Worm (Caenorhabditis elegans) whole organism, young adult: ENCODE results near the gene clec-234.

Experiments used
- C06A6.2 ChIP-seq: fragments of 200-800 bp; sonication (Bioruptor generic); conservative IDR thresholded peaks from 2 replicates; pipeline ENCODE4 v1.3.6; 2022; ENCODE audit warnings: missing genetic modification characterization, missing compliant biosample characterization
- F37B4.10 ChIP-seq: fragments of 200-800 bp; sonication (Bioruptor generic); IDR thresholded peaks from 2 replicates; pipeline ENCODE4 v1.3.6; 2022; ENCODE audit warnings: missing genetic modification characterization, missing compliant biosample characterization
- F55B11.4 ChIP-seq: sonication (generic microtip); optimal IDR thresholded peaks from 2 replicates; lab custom pipeline; 2016; ENCODE audit warnings: missing compliant biosample characterization, missing genetic modification characterization, borderline replicate concordance; ENCODE audit not compliant: insufficient read depth
- F57C9.4 ChIP-seq: sonication (generic microtip); optimal IDR thresholded peaks from 2 replicates; lab custom pipeline; 2017; ENCODE audit warnings: mild to moderate bottlenecking, missing genetic modification characterization, missing compliant biosample characterization
- K11D2.4 ChIP-seq: fragments of 200-800 bp; sonication (Bioruptor generic); IDR thresholded peaks from 2 replicates; pipeline ENCODE4 v1.3.6; 2022; ENCODE audit warnings: missing genetic modification reagents, missing genetic modification characterization, missing compliant biosample characterization
- K12H6.12 ChIP-seq: fragments of 200-800 bp; sonication (Bioruptor generic); optimal IDR thresholded peaks from 2 replicates; lab custom pipeline; 2018; ENCODE audit warnings: mild to moderate bottlenecking, missing genetic modification characterization, missing compliant biosample characterization
- Y79H2A.3 ChIP-seq: fragments of 200-800 bp; sonication (Bioruptor generic); conservative IDR thresholded peaks from 2 replicates; pipeline ENCODE4 v1.3.6; 2022; ENCODE audit warnings: missing genetic modification reagents, missing genetic modification characterization, missing compliant biosample characterization
- ZK185.1 ChIP-seq: sonication (generic microtip); optimal IDR thresholded peaks from 2 replicates; lab custom pipeline; 2016; ENCODE audit warnings: mild to moderate bottlenecking, missing genetic modification characterization, missing compliant biosample characterization; ENCODE audit not compliant: poor library complexity, severe bottlenecking
- attf-5 ChIP-seq: fragments of 200-800 bp; sonication (Bioruptor generic); optimal IDR thresholded peaks from 2 replicates; lab custom pipeline; 2018; ENCODE audit warnings: mild to moderate bottlenecking, missing genetic modification characterization, missing compliant biosample characterization
- bed-1 ChIP-seq: fragments of 200-800 bp; sonication (Bioruptor generic); IDR thresholded peaks from 2 replicates; pipeline ENCODE4 v1.3.6; 2022; ENCODE audit warnings: missing genetic modification reagents, missing genetic modification characterization, missing compliant biosample characterization
- ccch-3 ChIP-seq: fragments of 200-800 bp; sonication (Bioruptor generic); optimal IDR thresholded peaks from 2 replicates; lab custom pipeline; 2018; ENCODE audit warnings: mild to moderate bottlenecking, missing genetic modification characterization, missing compliant biosample characterization
- cebp-1 ChIP-seq, 2 experiments: fragments of 200-800 bp in 1 of 2; sonication (Bioruptor generic) in 1 of 2; sonication (generic microtip) in 1 of 2; IDR thresholded peaks in 1 of 2; optimal IDR thresholded peaks in 1 of 2; 2 replicates each; pipeline versions ENCODE4 v1.3.6 to Lab custom; 2017 to 2022; ENCODE audit warnings: missing compliant biosample characterization in 2 of 2, missing genetic modification characterization in 2 of 2, mild to moderate bottlenecking in 1 of 2, missing genetic modification reagents in 1 of 2, moderate library complexity in 1 of 2
- cebp-2 ChIP-seq: fragments of 200-800 bp; sonication (Bioruptor generic); IDR thresholded peaks from 2 replicates; pipeline ENCODE4 v1.3.6; 2022; ENCODE audit warnings: missing genetic modification characterization, missing compliant biosample characterization
- ceh-100 ChIP-seq: fragments of 200-800 bp; sonication (Bioruptor generic); IDR thresholded peaks from 2 replicates; pipeline ENCODE4 v1.3.6; 2022; ENCODE audit warnings: missing genetic modification reagents, missing genetic modification characterization, missing compliant biosample characterization
- ceh-27 ChIP-seq: fragments of 200-800 bp; sonication (Bioruptor generic); optimal IDR thresholded peaks from 2 replicates; lab custom pipeline; 2018; ENCODE audit warnings: mild to moderate bottlenecking, missing genetic modification characterization, moderate library complexity, missing compliant biosample characterization
- ceh-58 ChIP-seq: fragments of 200-800 bp; sonication (Bioruptor generic); IDR thresholded peaks from 2 replicates; pipeline ENCODE4 v1.3.6; 2022; ENCODE audit warnings: missing genetic modification characterization, missing compliant biosample characterization
- ceh-79 ChIP-seq: sonication (generic microtip); optimal IDR thresholded peaks from 2 replicates; lab custom pipeline; 2017; ENCODE audit warnings: mild to moderate bottlenecking, missing genetic modification characterization, missing compliant biosample characterization
- efl-1 ChIP-seq: fragments of 150-350 bp; optimal IDR thresholded peaks from 2 replicates; lab custom pipeline; 2014; ENCODE audit warnings: missing biosample characterization, missing genetic modification reagents, missing genetic modification characterization
- ets-4 ChIP-seq: fragments of 200-800 bp; sonication (Bioruptor generic); optimal IDR thresholded peaks from 2 replicates; lab custom pipeline; 2018; ENCODE audit warnings: mild to moderate bottlenecking, missing genetic modification characterization, missing compliant biosample characterization
- gei-17 ChIP-seq: fragments of 200-800 bp; sonication (Bioruptor generic); optimal IDR thresholded peaks from 2 replicates; lab custom pipeline; 2018; ENCODE audit warnings: mild to moderate bottlenecking, missing genetic modification characterization, missing compliant biosample characterization
- him-1 ChIP-seq: sonication (generic microtip); optimal IDR thresholded peaks from 2 replicates; lab custom pipeline; 2016; ENCODE audit warnings: missing genotype, missing genetic modification reagents, missing genetic modification characterization, missing compliant biosample characterization
- hmg-1.2 ChIP-seq: fragments of 200-800 bp; sonication (Bioruptor generic); IDR thresholded peaks from 2 replicates; pipeline ENCODE4 v1.3.6; 2022; ENCODE audit warnings: missing genetic modification reagents, missing genetic modification characterization, missing compliant biosample characterization
- let-607 ChIP-seq, 2 experiments: fragments of 200-800 bp in 1 of 2; sonication (Bioruptor generic) in 1 of 2; sonication (generic microtip) in 1 of 2; optimal IDR thresholded peaks; 2 replicates each; lab custom pipeline; 2016 to 2018; ENCODE audit warnings: mild to moderate bottlenecking in 2 of 2, missing compliant biosample characterization in 2 of 2, missing genetic modification characterization in 2 of 2, moderate library complexity in 2 of 2, missing genotype in 1 of 2
- lin-40 ChIP-seq: sonication (generic microtip); optimal IDR thresholded peaks from 2 replicates; lab custom pipeline; 2016; ENCODE audit warnings: missing genetic modification characterization, mild to moderate bottlenecking, missing compliant biosample characterization, missing genotype, missing genetic modification reagents
- madf-8 ChIP-seq: fragments of 200-800 bp; sonication (Bioruptor generic); conservative IDR thresholded peaks from 2 replicates; pipeline ENCODE4 v1.3.6; 2022; ENCODE audit warnings: missing genetic modification reagents, missing genetic modification characterization, missing compliant biosample characterization
- mcd-1 ChIP-seq: fragments of 200-800 bp; sonication (Bioruptor generic); IDR thresholded peaks from 2 replicates; pipeline ENCODE4 v1.3.6; 2022; ENCODE audit warnings: missing genetic modification reagents, missing genetic modification characterization, missing compliant biosample characterization
- mel-28 ChIP-seq: sonication (generic microtip); optimal IDR thresholded peaks from 2 replicates; lab custom pipeline; 2016; ENCODE audit warnings: borderline replicate concordance, mild to moderate bottlenecking, missing genetic modification characterization, missing compliant biosample characterization
- nfya-2 ChIP-seq: fragments of 200-800 bp; sonication (Bioruptor generic); IDR thresholded peaks from 2 replicates; pipeline ENCODE4 v1.3.6; 2022; ENCODE audit warnings: missing genetic modification reagents, missing genetic modification characterization, missing compliant biosample characterization
- nhr-80 ChIP-seq: sonication (generic microtip); optimal IDR thresholded peaks from 2 replicates; lab custom pipeline; 2016; ENCODE audit warnings: missing genetic modification characterization, missing compliant biosample characterization
- pha-4 ChIP-seq: fragments of 150-350 bp; sonication (generic microtip); optimal IDR thresholded peaks from 2 replicates; lab custom pipeline; 2014; ENCODE audit warnings: missing biosample characterization, missing genetic modification reagents, missing genetic modification characterization
- snpc-3.4 ChIP-seq: sonication (generic microtip); optimal IDR thresholded peaks from 2 replicates; lab custom pipeline; 2017; ENCODE audit warnings: missing genetic modification characterization, mild to moderate bottlenecking, missing compliant biosample characterization, antibody characterized with exemption, moderate library complexity, missing genotype, missing genetic modification reagents
- snpc-4 ChIP-seq, 5 experiments: fragments of 150-350 bp in 1 of 5; sonication (generic microtip) in 4 of 5; optimal IDR thresholded peaks; 2 replicates each; lab custom pipeline; 2014 to 2018; ENCODE audit warnings: missing genetic modification characterization in 5 of 5, missing biosample characterization in 3 of 5, antibody characterized with exemption in 2 of 5, mild to moderate bottlenecking in 2 of 5, missing compliant biosample characterization in 2 of 5, missing genotype in 2 of 5, moderate library complexity in 2 of 5, missing genetic modification reagents in 1 of 5
- tbx-9 ChIP-seq: sonication (generic microtip); optimal IDR thresholded peaks from 2 replicates; lab custom pipeline; 2016; ENCODE audit warnings: borderline replicate concordance, missing genetic modification characterization, inconsistent platforms, missing compliant biosample characterization
- xnd-1 ChIP-seq: sonication (generic microtip); optimal IDR thresholded peaks from 2 replicates; lab custom pipeline; 2016; ENCODE audit warnings: missing genotype, missing genetic modification reagents, missing genetic modification characterization, missing compliant biosample characterization
- zim-3 ChIP-seq: sonication (generic microtip); optimal IDR thresholded peaks from 2 replicates; lab custom pipeline; 2017; ENCODE audit warnings: mild to moderate bottlenecking, missing genetic modification characterization, moderate library complexity, missing compliant biosample characterization
- ztf-25 ChIP-seq: fragments of 200-800 bp; sonication (Bioruptor generic); IDR thresholded peaks from 2 replicates; pipeline ENCODE4 v1.3.6; 2022; ENCODE audit warnings: missing genetic modification reagents, missing genetic modification characterization, missing compliant biosample characterization
- ztf-28 ChIP-seq: fragments of 200-800 bp; sonication (Bioruptor generic); IDR thresholded peaks from 2 replicates; pipeline ENCODE4 v1.3.6; 2022; ENCODE audit warnings: missing genetic modification reagents, missing genetic modification characterization, missing compliant biosample characterization
- ztf-3 ChIP-seq: fragments of 200-800 bp; sonication (Bioruptor generic); optimal IDR thresholded peaks from 2 replicates; lab custom pipeline; 2018; ENCODE audit warnings: mild to moderate bottlenecking, missing genetic modification characterization, missing compliant biosample characterization

Gene clec-234

ce11 chrV:16399388-16399787 is 34.0 kb downstream of the clec-234 start, which contains the start of gene sre-36:
TSS of gene sre-36 (plus strand) at chrV:16399688.
- TF ChIP-seq him-1 (tag; lab: Kevin White, UChicago) (no peak), lin-40 (tag; lab: Kevin White, UChicago) (no peak), F37B4.10 (GFP tag; lab: Robert Waterston, UW) (no peak), mel-28 (tag; lab: Kevin White, UChicago) (no peak), K12H6.12 (tag; lab: Kevin White, UChicago) (no peak), F55B11.4 (tag; lab: Kevin White, UChicago) (no peak), nhr-80 (tag; lab: Kevin White, UChicago) (no peak), C06A6.2 (GFP tag; lab: Robert Waterston, UW) (no peak), zim-3 (no peak), hmg-1.2 (GFP tag; lab: Robert Waterston, UW) (no peak), bed-1 (GFP tag; lab: Robert Waterston, UW) (no peak)

- TF ChIP-seq ets-4 (GFP tag; lab: Kevin White, UChicago) (no peak), gei-17 (GFP tag; lab: Kevin White, UChicago) (no peak), efl-1 (GFP tag; lab: Kevin White, UChicago) (no peak), him-1 (tag; lab: Kevin White, UChicago) (no peak), zim-3 (no peak), ZK185.1 (no peak), pha-4 (tag; lab: Kevin White, UChicago) (no peak), attf-5 (GFP tag; lab: Kevin White, UChicago) (no peak), madf-8 (GFP tag; lab: Robert Waterston, UW) (no peak)
Measured at ce11 chrV:16395739-16396138, 37.6 kb downstream of the clec-234 start, which contains the start of gene F13A7.12. TSS of gene F13A7.12 (plus strand) at chrV:16396039.

ce11 chrV:16395131-16395530 is 38.2 kb downstream of the clec-234 start, which contains the start of gene F13A7.11:
TSS of gene F13A7.11 (minus strand) at chrV:16395304.
- TF ChIP-seq cebp-1 (GFP tag; IDR thresholded peaks at IDR 0.05; lab: Robert Waterston, UW), result peak; percentile 99
- TF ChIP-seq cebp-1 (tag; optimal IDR thresholded peaks at IDR 0.05; lab: Kevin White, UChicago), result peak; percentile 99
- no peak for TF ChIP-seq ceh-79 (tag; lab: Kevin White, UChicago)
- TF ChIP-seq cebp-2 (GFP tag; lab: Robert Waterston, UW), result 0 out of 2 replicates have a peak, but pooled peaks have one; percentile 52
- TF ChIP-seq attf-5 (GFP tag; lab: Kevin White, UChicago), result peak; percentile 15
- TF ChIP-seq tbx-9, result no peak
- no peak for TF ChIP-seq snpc-4 (GFP tag; optimal IDR thresholded peaks at IDR 0.05; lab: Kevin White, UChicago)
- TF ChIP-seq snpc-4 (tag; optimal IDR thresholded peaks at IDR 0.05; lab: Kevin White, UChicago), result peak in 2 of 4 experiments; percentile 2 to 4
- peak; percentile 41 for TF ChIP-seq nhr-80 (tag; lab: Kevin White, UChicago)
- TF ChIP-seq mcd-1 (GFP tag; lab: Robert Waterston, UW), result 0 out of 2 replicates have a peak, but pooled peaks have one; percentile 13
- TF ChIP-seq K12H6.12 (tag; lab: Kevin White, UChicago), result no peak
- TF ChIP-seq nfya-2, result no peak

- TF ChIP-seq ztf-3 (GFP tag; lab: Kevin White, UChicago) (no peak), ztf-28 (GFP tag; lab: Robert Waterston, UW) (no peak), F57C9.4 (tag; lab: Kevin White, UChicago) (no peak), cebp-1 (GFP tag; IDR thresholded peaks at IDR 0.05; lab: Robert Waterston, UW) (no peak), cebp-1 (tag; optimal IDR thresholded peaks at IDR 0.05; lab: Kevin White, UChicago) (no peak), ceh-79 (tag; lab: Kevin White, UChicago) (no peak), ccch-3 (GFP tag; lab: Kevin White, UChicago) (no peak), mel-28 (tag; lab: Kevin White, UChicago) (no peak), ceh-100 (GFP tag; lab: Robert Waterston, UW) (no peak), xnd-1 (no peak), let-607 (tag; optimal IDR thresholded peaks at IDR 0.05; lab: Kevin White, UChicago) (no peak), ceh-27 (GFP tag; lab: Kevin White, UChicago) (no peak), F55B11.4 (tag; lab: Kevin White, UChicago) (no peak), snpc-3.4 (no peak), K11D2.4 (GFP tag; lab: Robert Waterston, UW) (no peak), K12H6.12 (tag; lab: Kevin White, UChicago) (no peak), ceh-58 (GFP tag; lab: Robert Waterston, UW) (no peak), ztf-25 (GFP tag; lab: Robert Waterston, UW) (no peak), Y79H2A.3 (GFP tag; lab: Robert Waterston, UW) (no peak)
Measured at ce11 chrV:16393728-16394127, 39.6 kb downstream of the clec-234 start, which contains the start of gene srd-63. TSS of gene srd-63 (minus strand) at chrV:16393828.
